Fruit fly (Drosophila melanogaster): Measurements from ENCODE around the gene CG14304.

CG14304 gene

dm6 chr3R:18598391-18598790 lies 22.7 kb downstream of the CG14304 start, which contains the start of gene Tssk:
Gene Tssk, plus strand, starts transcription at chr3R:18598691.
- TF ChIP-seq CG8924 (tag; optimal IDR thresholded peaks at IDR 0.05) (no peak), HmgD (GFP tag; optimal IDR thresholded peaks at IDR 0.05) (no peak), sr (GFP tag; IDR thresholded peaks at IDR 0.05) (no peak), insv (GFP tag; optimal IDR thresholded peaks at IDR 0.05) (no peak), CG10366 (GFP tag; IDR thresholded peaks at IDR 0.05) (no peak), tio (GFP tag; optimal IDR thresholded peaks at IDR 0.05) (no peak), CG2202 (tag; optimal IDR thresholded peaks at IDR 0.05) (no peak), sna (GFP tag; IDR thresholded peaks at IDR 0.05; ENCODE audit: partially characterized antibody) (no peak), Asciz (GFP tag; optimal IDR thresholded peaks at IDR 0.05) (no peak), tap (tag; optimal IDR thresholded peaks at IDR 0.05) (no peak), chm (GFP tag; IDR thresholded peaks at IDR 0.05) (no peak), Fer2 (tag; optimal IDR thresholded peaks at IDR 0.05) (no peak), pita (GFP tag; optimal IDR thresholded peaks at IDR 0.05) (no peak), CG16863 (GFP tag; optimal IDR thresholded peaks at IDR 0.05) (no peak), CG15479 (GFP tag; optimal IDR thresholded peaks at IDR 0.05) (no peak), CG4617 (GFP tag; optimal IDR thresholded peaks at IDR 0.05; ENCODE audit: borderline replicate concordance) (no peak), cg (GFP tag; optimal IDR thresholded peaks at IDR 0.05) (no peak), disco-r (GFP tag; optimal IDR thresholded peaks at IDR 0.05) (no peak), CG3726 (GFP tag; IDR thresholded peaks at IDR 0.05) (no peak), CG14860 (GFP tag; IDR thresholded peaks at IDR 0.05; ENCODE audit: partially characterized antibody) (no peak)

- no peak for TF ChIP-seq CG2202 (tag; optimal IDR thresholded peaks at IDR 0.05)
- TF ChIP-seq CG6791 (GFP tag; IDR thresholded peaks at IDR 0.05; ENCODE audit: partially characterized antibody), result 0 out of 3 replicates have a peak, but pooled peaks have one; percentile 50
- TF ChIP-seq amos (GFP tag; IDR thresholded peaks at IDR 0.05; ENCODE audit: partially characterized antibody), result peak; percentile 50; the same call in 1 of the 2 replicates
- peak; percentile 49 for TF ChIP-seq Dref (GFP tag; IDR thresholded peaks at IDR 0.05)
- peak; percentile 57 for TF ChIP-seq BEAF-32 (GFP tag; optimal IDR thresholded peaks at IDR 0.05)
- no peak for TF ChIP-seq pan (optimal IDR thresholded peaks at IDR 0.05)
- no peak for TF ChIP-seq pan (GFP tag; optimal IDR thresholded peaks at IDR 0.05 in 1 of 2, IDR thresholded peaks at IDR 0.05 in 1 of 2)
- TF ChIP-seq CG13287 (GFP tag; IDR thresholded peaks at IDR 0.05; ENCODE audit: partially characterized antibody), result peak; percentile 43; the same call in 1 of the 2 replicates
- TF ChIP-seq CG12769 (tag; optimal IDR thresholded peaks at IDR 0.05), result no peak
- no peak for TF ChIP-seq C15 (GFP tag; IDR thresholded peaks at IDR 0.05)
- TF ChIP-seq Doc3 (GFP tag; IDR thresholded peaks at IDR 0.05; ENCODE audit: partially characterized antibody), result 0 out of 3 replicates have a peak, but pooled peaks have one; percentile 28
- peak; percentile 40; the same call in 1 of the 2 replicates for TF ChIP-seq hbn (GFP tag; IDR thresholded peaks at IDR 0.05; ENCODE audit: partially characterized antibody)
- TF ChIP-seq Dll (GFP tag; IDR thresholded peaks at IDR 0.05; ENCODE audit: partially characterized antibody), result peak; percentile 60; the same call in 3 of the 4 replicates
- peak; percentile 42; the same call in 1 of the 2 replicates for TF ChIP-seq sna (GFP tag; IDR thresholded peaks at IDR 0.05; ENCODE audit: partially characterized antibody)
- TF ChIP-seq Scr (GFP tag; IDR thresholded peaks at IDR 0.05; ENCODE audit: partially characterized antibody), result peak; percentile 58
- peak; percentile 99 for TF ChIP-seq stwl (tag; optimal IDR thresholded peaks at IDR 0.05)
- peak; percentile 51; the same call in 1 of the 3 replicates for TF ChIP-seq CG16813 (GFP tag; IDR thresholded peaks at IDR 0.05; ENCODE audit: partially characterized antibody)
Measured at dm6 chr3R:18590754-18591153, 30.4 kb downstream of the CG14304 start, which contains the start of gene qin. Gene qin, plus strand, starts transcription at chr3R:18591027.

dm6 chr3R:18585259-18585858 lies 35.8 kb downstream of the CG14304 start:
- TF ChIP-seq nerfin-2 (GFP tag; IDR thresholded peaks at IDR 0.05; ENCODE audit: partially characterized antibody), result peak; percentile 52; the same call in 1 of the 2 replicates
- TF ChIP-seq Dbx (GFP tag; IDR thresholded peaks at IDR 0.05), result peak; percentile 26; the same call in 1 of the 3 replicates
- TF ChIP-seq knrl (GFP tag; IDR thresholded peaks at IDR 0.05; ENCODE audit: partially characterized antibody), result no peak
- peak; percentile 11 for TF ChIP-seq schlank (tag; optimal IDR thresholded peaks at IDR 0.05)
- TF ChIP-seq gfzf (GFP tag; optimal IDR thresholded peaks at IDR 0.05), result no peak
- TF ChIP-seq ken (GFP tag; IDR thresholded peaks at IDR 0.05), result 0 out of 3 replicates have a peak, but pooled peaks have one; percentile 24
- 0 out of 2 replicates have a peak, but pooled peaks have one; percentile 24 for TF ChIP-seq Atf6 (GFP tag; IDR thresholded peaks at IDR 0.05)
- TF ChIP-seq CG31365 (tag; optimal IDR thresholded peaks at IDR 0.05), result peak; percentile 38
- TF ChIP-seq CG6254 (GFP tag; optimal IDR thresholded peaks at IDR 0.05), result no peak
- TF ChIP-seq Dll (GFP tag; IDR thresholded peaks at IDR 0.05; ENCODE audit: partially characterized antibody), result peak; percentile 34; the same call in 1 of the 4 replicates
- TF ChIP-seq CG10543 (GFP tag; optimal IDR thresholded peaks at IDR 0.05), result peak; percentile 51
- TF ChIP-seq caup (GFP tag; optimal IDR thresholded peaks at IDR 0.05; ENCODE audit: severe bottlenecking), result peak; percentile 33
